Worm (Caenorhabditis elegans): ENCODE data around the gene F28H7.8.

ce11 chrV:10714630-10715029, 44.1 kb upstream of the F28H7.8 start:
- TF ChIP-seq tbx-8 (GFP tag; optimal IDR thresholded peaks at IDR 0.05) (no peak), snpc-4 (tag; optimal IDR thresholded peaks at IDR 0.05) (no peak), sptf-1 (tag; optimal IDR thresholded peaks at IDR 0.05) (no peak)
